Worm (Caenorhabditis elegans): ENCODE measurements around the gene fbxa-214.
"Not testable (repeated sequence)": the region's sequence is repeated elsewhere in the genome, so short reads cannot be mapped to it uniquely, and the experiment has no call there.

DNA sequence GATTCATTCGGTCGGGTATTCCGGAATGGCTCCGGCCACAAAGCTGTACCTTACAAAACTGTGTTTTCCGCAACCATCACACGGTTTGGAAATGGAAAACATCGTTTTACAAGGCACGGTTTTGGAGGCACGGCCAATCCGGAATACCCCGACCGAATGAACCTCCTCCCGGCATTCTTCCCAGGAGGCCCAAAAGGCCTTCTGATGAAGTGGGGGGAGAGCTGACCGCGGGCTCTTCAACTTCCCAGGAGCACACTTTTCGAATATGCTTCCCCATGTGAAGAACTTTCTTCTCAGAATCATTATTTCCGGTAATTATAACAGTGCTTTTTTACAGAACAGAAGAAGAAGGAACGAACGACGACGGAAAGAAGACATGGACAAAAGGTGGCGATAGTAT, 30.0 kb downstream of the fbxa-214 start:
- not testable (repeated sequence) for TF ChIP-seq ets-4 (GFP tag; optimal IDR thresholded peaks at IDR 0.05); dox-1 (GFP tag; IDR thresholded peaks at IDR 0.05); snpc-1.1 (tag; optimal IDR thresholded peaks at IDR 0.05; ENCODE audit: insufficient read depth); F22D6.2 (tag; optimal IDR thresholded peaks at IDR 0.05); ztf-22 (GFP tag; optimal IDR thresholded peaks at IDR 0.05); F55B11.4 (tag; optimal IDR thresholded peaks at IDR 0.05; ENCODE audit: borderline replicate concordance, insufficient read depth); F23B12.7 (tag; optimal IDR thresholded peaks at IDR 0.05; ENCODE audit: insufficient read depth); attf-3 (GFP tag; conservative IDR thresholded peaks at IDR 0.05)
